Worm (Caenorhabditis elegans): ENCODE measurements around the gene Y58A7A.1.

Y58A7A.1 gene

DNA sequence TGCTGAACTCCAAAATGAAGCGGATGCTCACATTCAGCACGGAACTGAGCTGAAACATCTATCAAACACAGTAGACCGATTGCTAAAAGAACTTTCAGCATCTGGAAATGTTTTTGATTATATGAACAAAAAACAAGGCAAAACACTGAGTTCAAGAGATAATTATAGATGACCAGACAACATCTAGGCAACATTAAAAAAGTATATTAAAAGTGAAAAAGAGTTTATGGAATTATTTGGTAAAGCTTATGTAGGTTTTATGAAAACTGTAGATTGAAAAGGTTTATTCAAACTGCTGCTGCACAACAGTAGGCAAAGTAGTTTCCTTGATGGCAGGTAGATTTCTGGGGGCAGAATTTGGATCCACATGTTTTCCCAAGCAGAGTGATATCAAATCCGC is 33.0 kb downstream of the Y58A7A.1 start, which contains the start of gene K11D12.7:
TSS of gene K11D12.7 (minus strand) at position 101 of the 400 bp plus-strand sequence.
- TF ChIP-seq T22C8.4 (GFP tag; IDR thresholded peaks at IDR 0.05) (no peak), ztf-23 (GFP tag; IDR thresholded peaks at IDR 0.05) (no peak), klf-2 (GFP tag; conservative IDR thresholded peaks at IDR 0.05) (no peak), med-1 (GFP tag; optimal IDR thresholded peaks at IDR 0.05; ENCODE audit: insufficient read depth) (no peak), cog-1 (tag; optimal IDR thresholded peaks at IDR 0.05) (no peak), tab-1 (GFP tag; IDR thresholded peaks at IDR 0.05) (no peak)

DNA sequence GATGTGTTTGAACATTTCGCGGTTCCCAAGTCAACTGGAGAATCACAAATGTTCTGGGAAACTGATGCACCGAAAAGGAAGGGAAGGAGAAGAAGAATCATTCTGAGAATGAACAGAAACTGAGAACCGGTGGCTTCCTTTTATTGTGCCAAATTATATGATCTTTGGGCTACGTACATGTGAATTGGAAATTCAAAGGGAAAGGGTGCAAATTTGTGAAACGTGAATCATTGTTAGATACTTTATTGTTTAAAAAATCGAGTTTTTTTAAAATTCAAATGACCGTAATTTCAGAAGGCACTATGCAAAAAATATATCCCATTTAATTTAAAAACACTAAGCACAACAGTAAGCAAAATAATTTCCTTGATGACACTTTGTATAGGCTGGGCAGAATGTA is 34.3 kb downstream of the Y58A7A.1 start, which contains the start of gene K11D12.6:
TSS of gene K11D12.6 (minus strand) at position 101 of the 400 bp plus-strand sequence.
- TF ChIP-seq ztf-29 (GFP tag; IDR thresholded peaks at IDR 0.05) (no peak), flt-1 (GFP tag; IDR thresholded peaks at IDR 0.05) (no peak), T22C8.4 (GFP tag; IDR thresholded peaks at IDR 0.05) (no peak), klf-2 (GFP tag; conservative IDR thresholded peaks at IDR 0.05) (no peak), tab-1 (GFP tag; IDR thresholded peaks at IDR 0.05) (no peak), med-1 (GFP tag; optimal IDR thresholded peaks at IDR 0.05; ENCODE audit: insufficient read depth) (no peak), ref-1 (GFP tag; conservative IDR thresholded peaks at IDR 0.05) (no peak), ztf-23 (GFP tag; IDR thresholded peaks at IDR 0.05) (no peak), cog-1 (tag; optimal IDR thresholded peaks at IDR 0.05) (no peak)

DNA sequence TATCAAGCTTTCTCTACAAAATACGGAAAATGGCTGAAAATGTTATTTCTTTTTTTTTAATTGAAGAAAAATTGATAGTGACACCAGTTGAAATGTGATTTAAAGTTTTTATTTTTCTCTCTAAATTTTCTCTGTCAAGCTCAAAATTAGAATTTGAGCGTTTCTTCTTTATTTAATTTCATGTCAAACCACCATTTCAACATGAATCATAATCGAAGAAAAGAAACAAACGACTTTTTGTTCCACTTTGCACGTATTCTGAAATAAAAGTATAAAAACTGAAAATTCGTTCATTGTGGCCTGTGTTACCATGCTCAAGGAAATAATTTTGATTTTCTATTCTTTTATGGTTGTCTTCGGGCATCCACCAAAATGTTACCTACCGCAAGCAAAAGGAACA is 36.2 kb downstream of the Y58A7A.1 start, which contains the start of gene K11D12.13:
TSS of gene K11D12.13 (plus strand) at position 301 of the 400 bp plus-strand sequence.
- no peak for TF ChIP-seq klf-2 (GFP tag; conservative IDR thresholded peaks at IDR 0.05)
- no peak for TF ChIP-seq tab-1 (GFP tag; IDR thresholded peaks at IDR 0.05)
- TF ChIP-seq ztf-29 (GFP tag; IDR thresholded peaks at IDR 0.05) = no peak
- no peak for TF ChIP-seq ref-1 (GFP tag; conservative IDR thresholded peaks at IDR 0.05)
- no peak for TF ChIP-seq med-1 (GFP tag; optimal IDR thresholded peaks at IDR 0.05; ENCODE audit: insufficient read depth)
- TF ChIP-seq cog-1 (tag; optimal IDR thresholded peaks at IDR 0.05) = no peak

DNA sequence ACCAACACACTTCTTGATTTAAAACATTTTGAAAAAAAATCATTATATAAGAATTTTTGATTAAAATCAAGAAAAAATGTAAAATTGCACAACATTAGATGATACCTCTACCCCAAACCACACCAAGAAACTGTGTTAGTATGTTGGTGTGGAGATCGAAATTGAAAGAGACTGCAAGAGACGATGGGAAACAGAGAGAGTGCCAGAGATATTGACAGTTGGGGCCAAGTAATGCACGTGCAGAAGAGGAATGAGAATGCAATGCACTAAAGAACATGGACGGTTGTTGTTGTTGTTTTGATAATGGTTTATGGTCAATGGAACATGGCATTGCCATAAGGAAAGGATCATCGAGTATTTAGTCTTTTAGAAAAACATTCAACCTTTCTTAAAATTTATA is 37.2 kb downstream of the Y58A7A.1 start:
- no peak for TF ChIP-seq flt-1 (GFP tag; IDR thresholded peaks at IDR 0.05)
- TF ChIP-seq ztf-23 (GFP tag; IDR thresholded peaks at IDR 0.05) = no peak
- TF ChIP-seq ref-1 (GFP tag; conservative IDR thresholded peaks at IDR 0.05) = no peak
- TF ChIP-seq klf-2 (GFP tag; conservative IDR thresholded peaks at IDR 0.05) = no peak
- TF ChIP-seq T22C8.4 (GFP tag; IDR thresholded peaks at IDR 0.05) = no peak

DNA sequence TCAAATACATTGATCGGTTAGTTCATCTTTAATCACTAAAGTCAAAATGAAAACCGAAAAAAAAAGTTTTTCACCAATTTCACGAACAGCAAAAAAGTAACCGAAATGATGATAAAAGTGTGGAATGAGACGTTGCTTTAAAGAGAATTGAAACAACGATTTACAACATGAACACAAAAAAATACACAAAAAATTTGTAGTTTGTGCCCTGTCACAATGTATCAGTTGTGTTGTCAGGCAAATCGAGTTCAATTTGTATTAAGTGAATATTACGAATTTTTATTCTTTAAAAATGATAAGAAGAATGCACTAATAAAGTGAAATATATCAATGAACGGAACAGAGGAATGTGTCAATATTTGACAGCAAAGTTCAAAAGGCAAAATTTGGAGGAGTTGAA is 37.6 kb downstream of the Y58A7A.1 start:
- no peak for TF ChIP-seq T22C8.4 (GFP tag; IDR thresholded peaks at IDR 0.05)
- no peak for TF ChIP-seq klf-2 (GFP tag; conservative IDR thresholded peaks at IDR 0.05)
- no peak for TF ChIP-seq ztf-23 (GFP tag; IDR thresholded peaks at IDR 0.05)
- TF ChIP-seq ref-1 (GFP tag; conservative IDR thresholded peaks at IDR 0.05) = no peak
- no peak for TF ChIP-seq ztf-29 (GFP tag; IDR thresholded peaks at IDR 0.05)
- no peak for TF ChIP-seq tab-1 (GFP tag; IDR thresholded peaks at IDR 0.05)
- no peak for TF ChIP-seq cog-1 (tag; optimal IDR thresholded peaks at IDR 0.05)
- TF ChIP-seq flt-1 (GFP tag; IDR thresholded peaks at IDR 0.05) = no peak
- no peak for TF ChIP-seq med-1 (GFP tag; optimal IDR thresholded peaks at IDR 0.05; ENCODE audit: insufficient read depth)

DNA sequence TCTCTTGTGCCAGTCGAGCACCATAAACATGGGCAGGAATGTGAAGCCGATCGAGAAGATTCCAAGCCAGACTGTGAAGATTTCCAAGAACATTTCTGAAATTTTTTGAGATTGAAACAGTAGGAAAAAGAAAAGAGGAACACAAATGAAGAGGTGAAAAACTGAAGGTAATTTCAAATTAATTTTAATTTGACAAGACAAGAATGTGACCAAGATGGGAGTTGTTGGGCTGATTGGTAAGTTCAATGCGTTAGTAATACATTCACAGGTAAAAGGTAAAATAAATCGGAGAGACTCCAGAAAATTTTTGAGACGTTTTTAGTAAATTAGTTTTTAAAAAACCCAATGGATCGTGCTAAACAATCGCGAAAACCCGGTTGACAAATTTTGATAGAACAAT is 38.6 kb downstream of the Y58A7A.1 start, which contains the start of gene swt-7:
TSS of gene swt-7 (minus strand) at position 101 of the 400 bp plus-strand sequence.
- no peak for TF ChIP-seq klf-2 (GFP tag; conservative IDR thresholded peaks at IDR 0.05)
- no peak for TF ChIP-seq flt-1 (GFP tag; IDR thresholded peaks at IDR 0.05)
- TF ChIP-seq T22C8.4 (GFP tag; IDR thresholded peaks at IDR 0.05) = no peak
- no peak for TF ChIP-seq tab-1 (GFP tag; IDR thresholded peaks at IDR 0.05)
- TF ChIP-seq med-1 (GFP tag; optimal IDR thresholded peaks at IDR 0.05; ENCODE audit: insufficient read depth) = no peak
- no peak for TF ChIP-seq cog-1 (tag; optimal IDR thresholded peaks at IDR 0.05)
- no peak for TF ChIP-seq ztf-29 (GFP tag; IDR thresholded peaks at IDR 0.05)
- no peak for TF ChIP-seq ztf-23 (GFP tag; IDR thresholded peaks at IDR 0.05)
- TF ChIP-seq ref-1 (GFP tag; conservative IDR thresholded peaks at IDR 0.05) = no peak

DNA sequence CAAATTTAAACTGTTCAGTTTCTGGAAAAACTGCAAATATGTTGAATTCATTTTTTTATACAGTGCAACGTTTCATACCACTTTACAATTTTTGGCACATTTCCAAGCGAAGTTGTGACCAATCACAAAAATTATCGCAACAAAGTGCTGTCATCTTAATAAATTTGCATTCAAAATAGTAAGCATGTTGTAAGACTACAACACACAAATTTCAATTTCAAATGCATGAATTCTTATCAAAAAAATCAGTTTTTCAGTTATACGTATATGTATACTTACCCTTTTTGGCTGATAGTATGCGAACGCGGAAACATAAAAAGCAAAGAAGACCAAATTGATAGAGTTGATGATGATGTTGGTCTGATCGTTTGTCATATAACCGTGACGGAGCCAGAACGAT is 39.1 kb downstream of the Y58A7A.1 start:
- no peak for TF ChIP-seq flt-1 (GFP tag; IDR thresholded peaks at IDR 0.05)
- no peak for TF ChIP-seq cog-1 (tag; optimal IDR thresholded peaks at IDR 0.05)
- TF ChIP-seq tab-1 (GFP tag; IDR thresholded peaks at IDR 0.05) = no peak
- TF ChIP-seq klf-2 (GFP tag; conservative IDR thresholded peaks at IDR 0.05) = no peak
- no peak for TF ChIP-seq med-1 (GFP tag; optimal IDR thresholded peaks at IDR 0.05; ENCODE audit: insufficient read depth)
- no peak for TF ChIP-seq T22C8.4 (GFP tag; IDR thresholded peaks at IDR 0.05)
- no peak for TF ChIP-seq ref-1 (GFP tag; conservative IDR thresholded peaks at IDR 0.05)
- TF ChIP-seq ztf-29 (GFP tag; IDR thresholded peaks at IDR 0.05) = no peak
- TF ChIP-seq ztf-23 (GFP tag; IDR thresholded peaks at IDR 0.05) = no peak

DNA sequence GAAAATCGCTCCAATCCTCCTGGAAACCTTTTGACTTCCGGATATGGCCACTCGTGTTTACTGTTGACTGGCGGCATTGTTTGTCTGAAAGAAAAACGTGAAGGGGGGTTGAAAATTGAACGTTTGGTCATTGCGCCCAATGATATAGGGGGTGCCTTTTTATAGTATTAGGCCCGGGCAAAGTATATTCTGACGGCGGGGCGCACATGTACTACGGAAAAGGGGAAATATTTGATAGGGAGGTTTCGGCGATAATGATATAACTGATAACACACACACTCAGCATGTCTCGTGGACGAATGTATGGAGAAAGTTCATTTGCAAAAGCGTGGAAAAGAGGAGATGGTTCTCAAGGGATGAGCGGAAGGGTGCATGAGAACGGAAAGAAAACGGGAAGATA is 41.7 kb downstream of the Y58A7A.1 start, which contains the start of gene cpt-4:
TSS of gene cpt-4 (minus strand) at position 84 of the 400 bp plus-strand sequence.
- TF ChIP-seq ztf-23 (GFP tag; IDR thresholded peaks at IDR 0.05) = no peak
- no peak for TF ChIP-seq tab-1 (GFP tag; IDR thresholded peaks at IDR 0.05)
- no peak for TF ChIP-seq ref-1 (GFP tag; conservative IDR thresholded peaks at IDR 0.05)
- TF ChIP-seq T22C8.4 (GFP tag; IDR thresholded peaks at IDR 0.05) = no peak
- no peak for TF ChIP-seq ztf-29 (GFP tag; IDR thresholded peaks at IDR 0.05)
- no peak for TF ChIP-seq cog-1 (tag; optimal IDR thresholded peaks at IDR 0.05)
- TF ChIP-seq flt-1 (GFP tag; IDR thresholded peaks at IDR 0.05) = no peak
- TF ChIP-seq klf-2 (GFP tag; conservative IDR thresholded peaks at IDR 0.05) = no peak
- no peak for TF ChIP-seq med-1 (GFP tag; optimal IDR thresholded peaks at IDR 0.05; ENCODE audit: insufficient read depth)

DNA sequence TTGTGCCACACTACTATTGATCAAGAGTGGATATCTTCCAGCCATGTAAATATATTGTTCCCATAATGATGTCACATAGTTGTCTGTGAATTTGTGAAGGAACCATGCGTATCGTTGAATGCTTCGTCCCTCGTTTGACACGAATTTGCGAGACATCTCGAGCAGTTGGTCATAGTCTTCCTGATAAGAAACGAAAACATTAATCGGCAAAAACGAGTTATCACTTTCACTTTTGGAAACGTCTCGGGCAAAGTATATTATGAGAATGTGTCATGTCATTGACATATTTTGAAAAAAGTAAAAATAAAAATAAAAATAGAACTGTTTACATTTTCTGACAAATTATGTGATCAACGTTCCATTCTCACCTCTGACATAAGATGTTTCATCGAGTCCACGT is 42.9 kb downstream of the Y58A7A.1 start:
- TF ChIP-seq T22C8.4 (GFP tag; IDR thresholded peaks at IDR 0.05) (no peak), ref-1 (GFP tag; conservative IDR thresholded peaks at IDR 0.05) (no peak), tab-1 (GFP tag; IDR thresholded peaks at IDR 0.05) (no peak), med-1 (GFP tag; optimal IDR thresholded peaks at IDR 0.05; ENCODE audit: insufficient read depth) (no peak), ztf-23 (GFP tag; IDR thresholded peaks at IDR 0.05) (no peak), cog-1 (tag; optimal IDR thresholded peaks at IDR 0.05) (no peak), ztf-29 (GFP tag; IDR thresholded peaks at IDR 0.05) (no peak), klf-2 (GFP tag; conservative IDR thresholded peaks at IDR 0.05) (no peak)

DNA sequence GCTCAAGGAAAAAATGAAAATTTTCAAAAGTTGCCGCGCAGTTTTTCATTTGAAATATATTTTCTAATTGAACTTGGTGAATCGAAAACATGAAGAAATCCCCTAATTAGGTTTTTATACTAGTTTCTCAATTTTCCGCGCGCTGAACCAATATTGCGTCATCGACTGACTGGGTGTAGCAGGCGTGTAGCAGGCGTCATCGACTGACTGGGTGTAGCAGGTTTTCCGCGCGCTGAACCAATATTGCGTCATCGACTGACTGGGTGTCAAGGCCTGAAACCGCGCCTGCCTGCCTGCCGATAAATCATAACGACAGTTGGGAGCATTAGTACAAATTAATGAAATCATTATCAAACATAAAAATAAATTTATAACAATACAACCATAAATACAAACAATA is 46.0 kb downstream of the Y58A7A.1 start:
- TF ChIP-seq T22C8.4 (GFP tag; IDR thresholded peaks at IDR 0.05) (no peak), tab-1 (GFP tag; IDR thresholded peaks at IDR 0.05) (no peak), ztf-29 (GFP tag; IDR thresholded peaks at IDR 0.05) (no peak), cog-1 (tag; optimal IDR thresholded peaks at IDR 0.05) (no peak), klf-2 (GFP tag; conservative IDR thresholded peaks at IDR 0.05) (no peak), med-1 (GFP tag; optimal IDR thresholded peaks at IDR 0.05; ENCODE audit: insufficient read depth) (no peak), flt-1 (GFP tag; IDR thresholded peaks at IDR 0.05) (no peak)
